Fruit fly (Drosophila melanogaster): Measurements from ENCODE around the gene Gr64c.

Gene Gr64c

dm6 chr3L:4024464-4024863, 3.9 kb upstream of the Gr64c start:
- no peak for TF ChIP-seq Hr96 (GFP tag; optimal IDR thresholded peaks at IDR 0.05)
- TF ChIP-seq CG7101 (tag; optimal IDR thresholded peaks at IDR 0.05), result no peak
- no peak for TF ChIP-seq CG11617 (GFP tag; optimal IDR thresholded peaks at IDR 0.05)
- no peak for TF ChIP-seq CG12768 (GFP tag; optimal IDR thresholded peaks at IDR 0.05)
- no peak for TF ChIP-seq bab1 (GFP tag; optimal IDR thresholded peaks at IDR 0.05)

- no peak for TF ChIP-seq CG14711 (tag; optimal IDR thresholded peaks at IDR 0.05)
- TF ChIP-seq Mnt (GFP tag; optimal IDR thresholded peaks at IDR 0.05), result peak; percentile 34
- TF ChIP-seq tj (GFP tag; optimal IDR thresholded peaks at IDR 0.05), result no peak
- no peak for TF ChIP-seq cnc (optimal IDR thresholded peaks at IDR 0.05)
- TF ChIP-seq Crg-1 (GFP tag; optimal IDR thresholded peaks at IDR 0.05), result peak; percentile 6
- no peak for TF ChIP-seq Clk (GFP tag; optimal IDR thresholded peaks at IDR 0.05)
- peak; percentile 81 for TF ChIP-seq cic (GFP tag; optimal IDR thresholded peaks at IDR 0.05)
- TF ChIP-seq bab1 (GFP tag; optimal IDR thresholded peaks at IDR 0.05), result no peak
- no peak for TF ChIP-seq CG1620 (GFP tag; optimal IDR thresholded peaks at IDR 0.05)
- TF ChIP-seq CG12768 (GFP tag; optimal IDR thresholded peaks at IDR 0.05), result peak; percentile 6
- TF ChIP-seq CG5204 (GFP tag; optimal IDR thresholded peaks at IDR 0.05), result no peak
- peak; percentile 82 for TF ChIP-seq kay (GFP tag; ENCODE audit: borderline replicate concordance)
- TF ChIP-seq ovo (GFP tag; optimal IDR thresholded peaks at IDR 0.05), result peak; percentile 42
- no peak for TF ChIP-seq Hr96 (GFP tag; optimal IDR thresholded peaks at IDR 0.05)
- TF ChIP-seq CG33017 (tag; optimal IDR thresholded peaks at IDR 0.05), result no peak
- no peak for TF ChIP-seq CG11617 (GFP tag; optimal IDR thresholded peaks at IDR 0.05)
- no peak for TF ChIP-seq pad (GFP tag; optimal IDR thresholded peaks at IDR 0.05)
- TF ChIP-seq CG7101 (tag; optimal IDR thresholded peaks at IDR 0.05), result peak; percentile 10
- peak; percentile 46 for TF ChIP-seq CG7045 (GFP tag; optimal IDR thresholded peaks at IDR 0.05)
- peak; percentile 11 for TF ChIP-seq toe (GFP tag; optimal IDR thresholded peaks at IDR 0.05)
Measured at dm6 chr3L:4025738-4026505, 2.5 kb upstream of the Gr64c start, which contains the start of gene CG11594. Gene CG11594, minus strand, starts transcription at chr3L:4026011.

dm6 chr3L:4026506-4026868, 1.9 kb upstream of the Gr64c start, which contains the start of gene Gr64a:
Gene Gr64a, plus strand, starts transcription at chr3L:4026769.
- TF ChIP-seq CG7101 (tag; optimal IDR thresholded peaks at IDR 0.05), result no peak
- TF ChIP-seq kay (GFP tag; ENCODE audit: borderline replicate concordance), result no peak
- no peak for TF ChIP-seq cnc (optimal IDR thresholded peaks at IDR 0.05)
- no peak for TF ChIP-seq toe (GFP tag; optimal IDR thresholded peaks at IDR 0.05)
- TF ChIP-seq Crg-1 (GFP tag; optimal IDR thresholded peaks at IDR 0.05), result no peak
- TF ChIP-seq CG5204 (GFP tag; optimal IDR thresholded peaks at IDR 0.05), result no peak
- no peak for TF ChIP-seq CG7045 (GFP tag; optimal IDR thresholded peaks at IDR 0.05)

dm6 chr3L:4031762-4032161, 3.4 kb downstream of the Gr64c start, which contains the start of the genes Gr64d and Gr64e:
Gene Gr64d, plus strand, starts transcription at chr3L:4032062.
Gene Gr64e, plus strand, starts transcription at chr3L:4032141.
- TF ChIP-seq CG5204 (GFP tag; optimal IDR thresholded peaks at IDR 0.05) (no peak), cnc (optimal IDR thresholded peaks at IDR 0.05) (no peak), bab1 (GFP tag; optimal IDR thresholded peaks at IDR 0.05) (no peak), Hr96 (GFP tag; optimal IDR thresholded peaks at IDR 0.05) (no peak), CG14711 (tag; optimal IDR thresholded peaks at IDR 0.05) (no peak), toe (GFP tag; optimal IDR thresholded peaks at IDR 0.05) (no peak), CG11617 (GFP tag; optimal IDR thresholded peaks at IDR 0.05) (no peak), kay (GFP tag; ENCODE audit: borderline replicate concordance) (no peak), pad (GFP tag; optimal IDR thresholded peaks at IDR 0.05) (no peak), tj (GFP tag; optimal IDR thresholded peaks at IDR 0.05) (no peak), Clk (GFP tag; optimal IDR thresholded peaks at IDR 0.05) (no peak), Crg-1 (GFP tag; optimal IDR thresholded peaks at IDR 0.05) (no peak), CG7045 (GFP tag; optimal IDR thresholded peaks at IDR 0.05) (no peak)

- TF ChIP-seq Clk (GFP tag; optimal IDR thresholded peaks at IDR 0.05), result no peak
- no peak for TF ChIP-seq pad (GFP tag; optimal IDR thresholded peaks at IDR 0.05)
- TF ChIP-seq CG5204 (GFP tag; optimal IDR thresholded peaks at IDR 0.05), result no peak
- no peak for TF ChIP-seq CG12768 (GFP tag; optimal IDR thresholded peaks at IDR 0.05)
- TF ChIP-seq CG7101 (tag; optimal IDR thresholded peaks at IDR 0.05), result no peak
- no peak for TF ChIP-seq ovo (GFP tag; optimal IDR thresholded peaks at IDR 0.05)
- TF ChIP-seq bab1 (GFP tag; optimal IDR thresholded peaks at IDR 0.05), result no peak
- no peak for TF ChIP-seq cnc (optimal IDR thresholded peaks at IDR 0.05)
- no peak for TF ChIP-seq Crg-1 (GFP tag; optimal IDR thresholded peaks at IDR 0.05)
- no peak for TF ChIP-seq cic (GFP tag; optimal IDR thresholded peaks at IDR 0.05)
- no peak for TF ChIP-seq CG7045 (GFP tag; optimal IDR thresholded peaks at IDR 0.05)
- no peak for TF ChIP-seq toe (GFP tag; optimal IDR thresholded peaks at IDR 0.05)
- no peak for TF ChIP-seq CG11617 (GFP tag; optimal IDR thresholded peaks at IDR 0.05)
- TF ChIP-seq CG14711 (tag; optimal IDR thresholded peaks at IDR 0.05), result no peak
Measured at dm6 chr3L:4035499-4035898, 7.1 kb downstream of the Gr64c start, which contains the start of gene Gr64f. Gene Gr64f, plus strand, starts transcription at chr3L:4035799.

dm6 chr3L:4040247-4040925, 12.0 kb downstream of the Gr64c start, which contains the start of the genes CG11593 and Rcd5:
Gene CG11593, minus strand, starts transcription at chr3L:4040482.
Gene Rcd5, plus strand, starts transcription at chr3L:4040529.
- peak; percentile 50 for TF ChIP-seq CG12768 (GFP tag; optimal IDR thresholded peaks at IDR 0.05)
- TF ChIP-seq tj (GFP tag; optimal IDR thresholded peaks at IDR 0.05), result peak; percentile 23
- peak; percentile 51 for TF ChIP-seq CG33017 (tag; optimal IDR thresholded peaks at IDR 0.05)
- peak; percentile 76 for TF ChIP-seq CG7101 (tag; optimal IDR thresholded peaks at IDR 0.05)
- no peak for TF ChIP-seq bab1 (GFP tag; optimal IDR thresholded peaks at IDR 0.05)
- no peak for TF ChIP-seq cic (GFP tag; optimal IDR thresholded peaks at IDR 0.05)
- peak; percentile 62 for TF ChIP-seq ovo (GFP tag; optimal IDR thresholded peaks at IDR 0.05)
- peak; percentile 59 for TF ChIP-seq Mnt (GFP tag; optimal IDR thresholded peaks at IDR 0.05)
- TF ChIP-seq Hr96 (GFP tag; optimal IDR thresholded peaks at IDR 0.05), result peak; percentile 19
- TF ChIP-seq Clk (GFP tag; optimal IDR thresholded peaks at IDR 0.05), result peak; percentile 64
- TF ChIP-seq toe (GFP tag; optimal IDR thresholded peaks at IDR 0.05), result peak; percentile 74
- TF ChIP-seq CG11617 (GFP tag; optimal IDR thresholded peaks at IDR 0.05), result peak; percentile 68
- TF ChIP-seq CG5204 (GFP tag; optimal IDR thresholded peaks at IDR 0.05), result peak; percentile 62
- TF ChIP-seq Crg-1 (GFP tag; optimal IDR thresholded peaks at IDR 0.05), result peak; percentile 67
- peak; percentile 90 for TF ChIP-seq kay (GFP tag; ENCODE audit: borderline replicate concordance)
- TF ChIP-seq CG7045 (GFP tag; optimal IDR thresholded peaks at IDR 0.05), result peak; percentile 67
- TF ChIP-seq CG14711 (tag; optimal IDR thresholded peaks at IDR 0.05), result peak; percentile 84
- peak; percentile 58 for TF ChIP-seq pad (GFP tag; optimal IDR thresholded peaks at IDR 0.05)
- peak; percentile 29 for TF ChIP-seq CG1620 (GFP tag; optimal IDR thresholded peaks at IDR 0.05)
- TF ChIP-seq cnc (optimal IDR thresholded peaks at IDR 0.05), result no peak
